Fruit fly (Drosophila melanogaster) whole organism, embryonic: ENCODE measurements around the gene CG32040.

Experiments
- Abd-B ChIP-seq: fragments of 200-800 bp; sonication (Bioruptor generic); optimal IDR thresholded peaks from 2 replicates; lab custom pipeline; 2018; ENCODE audit warnings: missing biosample characterization, mild to moderate bottlenecking, missing genetic modification characterization, moderate library complexity
- Aef1 ChIP-seq: fragments of 200-800 bp; sonication (Bioruptor generic); IDR thresholded peaks from 3 replicates; pipeline ENCODE4 v1.3.6; 2022; ENCODE audit warnings: missing biosample characterization, missing genetic modification characterization
- Atf6 ChIP-seq: fragments of 200-800 bp; sonication (Bioruptor generic); IDR thresholded peaks from 2 replicates; pipeline ENCODE4 v1.3.6; 2022; ENCODE audit warnings: missing biosample characterization, missing genetic modification characterization
- Bgb ChIP-seq: fragments of 200-800 bp; sonication (Bioruptor generic); IDR thresholded peaks from 2 replicates; pipeline ENCODE4 v1.3.6; 2022; ENCODE audit warnings: missing biosample characterization, missing genetic modification characterization; ENCODE audit not compliant: partially characterized antibody
- BtbVII ChIP-seq: fragments of 200-800 bp; sonication (Bioruptor generic); optimal IDR thresholded peaks from 3 replicates; lab custom pipeline; 2017; ENCODE audit warnings: missing biosample characterization, mild to moderate bottlenecking, missing genetic modification characterization
- Bteb2 ChIP-seq: fragments of 200-800 bp; sonication (Bioruptor generic); optimal IDR thresholded peaks from 2 replicates; lab custom pipeline; 2016; ENCODE audit warnings: missing biosample characterization, missing genetic modification characterization
- CG1024 ChIP-seq: fragments of 200-800 bp; sonication (Bioruptor generic); IDR thresholded peaks from 2 replicates; pipeline ENCODE4 v1.3.6; 2022; ENCODE audit warnings: missing biosample characterization, missing genetic modification characterization
- CG11696 ChIP-seq: fragments of 200-800 bp; sonication (Bioruptor generic); IDR thresholded peaks from 2 replicates; pipeline ENCODE4 v1.3.6; 2022; ENCODE audit warnings: missing biosample characterization, missing genetic modification characterization
- CG12236 ChIP-seq: fragments of 200-800 bp; sonication (Bioruptor generic); optimal IDR thresholded peaks from 2 replicates; lab custom pipeline; 2016; ENCODE audit warnings: missing biosample characterization, missing genetic modification characterization
- CG12299 ChIP-seq: fragments of 200-800 bp; sonication (Bioruptor generic); optimal IDR thresholded peaks from 2 replicates; lab custom pipeline; 2018; ENCODE audit warnings: missing biosample characterization, mild to moderate bottlenecking, missing genetic modification characterization
- CG14667 ChIP-seq: fragments of 200-800 bp; sonication (Bioruptor generic); IDR thresholded peaks from 2 replicates; pipeline ENCODE4 v1.3.6; 2022; ENCODE audit warnings: missing biosample characterization, missing genetic modification characterization
- CG15269 ChIP-seq: fragments of 200-800 bp; sonication (Bioruptor generic); optimal IDR thresholded peaks from 2 replicates; lab custom pipeline; 2018; ENCODE audit warnings: missing biosample characterization, mild to moderate bottlenecking, missing genetic modification characterization, moderate library complexity
- CG18476 ChIP-seq: fragments of 200-800 bp; sonication (Bioruptor generic); optimal IDR thresholded peaks from 2 replicates; lab custom pipeline; 2016; ENCODE audit warnings: missing biosample characterization, mild to moderate bottlenecking, missing genetic modification characterization
- CG2129 ChIP-seq: fragments of 200-800 bp; sonication (Bioruptor generic); IDR thresholded peaks from 2 replicates; pipeline ENCODE4 v1.3.6; 2022; ENCODE audit warnings: missing biosample characterization, missing genetic modification characterization; ENCODE audit not compliant: partially characterized antibody
- CG2199 ChIP-seq: fragments of 200-800 bp; sonication (Bioruptor generic); IDR thresholded peaks from 3 replicates; pipeline ENCODE4 v1.3.6; 2022; ENCODE audit warnings: missing biosample characterization, missing genetic modification characterization
- CG2712 ChIP-seq: fragments of 200-800 bp; optimal IDR thresholded peaks from 3 replicates; lab custom pipeline; 2019; ENCODE audit warnings: missing biosample characterization, mild to moderate bottlenecking, missing genetic modification characterization, moderate library complexity
- CG33557 ChIP-seq: fragments of 200-800 bp; sonication (Bioruptor generic); optimal IDR thresholded peaks from 2 replicates; lab custom pipeline; 2019; ENCODE audit warnings: missing biosample characterization, mild to moderate bottlenecking, missing genetic modification characterization, moderate library complexity
- CG3726 ChIP-seq: fragments of 200-800 bp; sonication (Bioruptor generic); IDR thresholded peaks from 3 replicates; pipeline ENCODE4, ENCODE4 v1.3.6; 2022; ENCODE audit warnings: missing biosample characterization, missing genetic modification characterization
- CG3995 ChIP-seq: fragments of 200-800 bp; sonication (Bioruptor generic); optimal IDR thresholded peaks from 3 replicates; lab custom pipeline; 2016; ENCODE audit warnings: missing biosample characterization, missing genetic modification characterization
- CG7963 ChIP-seq: fragments of 200-800 bp; sonication (Bioruptor generic); IDR thresholded peaks from 3 replicates; pipeline ENCODE4 v1.3.6; 2022; ENCODE audit warnings: missing biosample characterization, missing genetic modification characterization; ENCODE audit not compliant: partially characterized antibody
- CG8290 ChIP-seq, 3 experiments: fragments of 200-800 bp; sonication (Bioruptor generic); optimal IDR thresholded peaks; 2 replicates each; lab custom pipeline; 2016 to 2019; ENCODE audit warnings: missing biosample characterization in 3 of 3, missing genetic modification characterization in 3 of 3, mild to moderate bottlenecking in 2 of 3, moderate library complexity in 1 of 3
- CG8924 ChIP-seq: fragments of 200-800 bp; optimal IDR thresholded peaks from 3 replicates; lab custom pipeline; 2019; ENCODE audit warnings: missing biosample characterization, mild to moderate bottlenecking, missing genetic modification characterization, moderate library complexity
- Drgx ChIP-seq: fragments of 200-800 bp; sonication (Bioruptor generic); IDR thresholded peaks from 2 replicates; pipeline ENCODE4 v1.3.6; 2022; ENCODE audit warnings: missing biosample characterization, missing genetic modification characterization
- Ets65A ChIP-seq: fragments of 200-800 bp; sonication (Bioruptor generic); peaks from one replicate; lab custom pipeline; 2016; ENCODE audit warnings: missing biosample characterization, missing genetic modification characterization
- HHEX ChIP-seq: fragments of 200-800 bp; sonication (Bioruptor generic); optimal IDR thresholded peaks from 3 replicates; lab custom pipeline; 2017; ENCODE audit warnings: missing biosample characterization, mild to moderate bottlenecking, missing genetic modification characterization, missing genetic modification reagents
- Jarid2 ChIP-seq: fragments of 200-800 bp; sonication (Bioruptor generic); optimal IDR thresholded peaks from 3 replicates; lab custom pipeline; 2017; ENCODE audit warnings: mild to moderate bottlenecking, missing biosample characterization, missing genetic modification reagents, missing genetic modification characterization
- Med ChIP-seq: fragments of 200-800 bp; sonication (Bioruptor generic); peaks from one replicate; lab custom pipeline; 2016; ENCODE audit warnings: missing biosample characterization, missing genetic modification characterization, mild to moderate bottlenecking, inconsistent platforms, moderate library complexity
- NC2β ChIP-seq: fragments of 200-800 bp; sonication (Bioruptor generic); optimal IDR thresholded peaks from 2 replicates; lab custom pipeline; 2016; ENCODE audit warnings: missing biosample characterization, missing genetic modification characterization
- Nf-YB ChIP-seq: fragments of 200-800 bp; sonication (Bioruptor generic); optimal IDR thresholded peaks from 3 replicates; lab custom pipeline; 2019; ENCODE audit warnings: missing biosample characterization, mild to moderate bottlenecking, missing genetic modification characterization, moderate library complexity
- Rx ChIP-seq: fragments of 200-800 bp; sonication (Bioruptor generic); IDR thresholded peaks from 2 replicates; pipeline ENCODE4 v1.3.6; 2022; ENCODE audit warnings: missing biosample characterization, missing genetic modification characterization
- Trl ChIP-seq, 3 experiments: fragments of >200 bp in 2 of 3; fragments of 200-800 bp in 1 of 3; sonication (Bioruptor generic) in 1 of 3; optimal IDR thresholded peaks; 2 replicates in 1 of 3; 3 replicates in 2 of 3; lab custom pipeline; 2016 to 2017; ENCODE audit warnings: missing biosample characterization in 1 of 3, missing genetic modification characterization in 1 of 3
- Vsx1 ChIP-seq: fragments of 200-800 bp; sonication (Bioruptor generic); optimal IDR thresholded peaks from 2 replicates; lab custom pipeline; 2017; ENCODE audit warnings: missing biosample characterization, mild to moderate bottlenecking, missing genetic modification characterization, missing genetic modification reagents
- Xrp1 ChIP-seq: fragments of 200-800 bp; sonication (Bioruptor generic); IDR thresholded peaks from 2 replicates; pipeline ENCODE4 v1.3.6; 2022; ENCODE audit warnings: missing biosample characterization, missing genetic modification characterization
- aop ChIP-seq: fragments of 200-800 bp; sonication (Bioruptor generic); IDR thresholded peaks from 2 replicates; pipeline ENCODE4 v1.3.6; 2022; ENCODE audit warnings: missing biosample characterization, missing genetic modification characterization
- bowl ChIP-seq: fragments of 200-800 bp; sonication (Bioruptor generic); IDR thresholded peaks from 2 replicates; pipeline ENCODE4 v1.3.6; 2022; ENCODE audit warnings: missing biosample characterization, missing genetic modification characterization
- cad ChIP-seq: fragments of >200 bp; optimal IDR thresholded peaks from 2 replicates; lab custom pipeline; 2017; ENCODE audit warnings: missing biosample characterization, missing genetic modification characterization
- cg ChIP-seq: fragments of 200-800 bp; sonication (Bioruptor generic); optimal IDR thresholded peaks from 3 replicates; lab custom pipeline; 2019; ENCODE audit warnings: missing biosample characterization, mild to moderate bottlenecking, missing genetic modification characterization, moderate library complexity
- chinmo ChIP-seq: fragments of 200-800 bp; sonication (Bioruptor generic); IDR thresholded peaks from 4 replicates; pipeline ENCODE4 v1.3.6; 2022; ENCODE audit warnings: missing biosample characterization, missing genetic modification characterization; ENCODE audit not compliant: partially characterized antibody
- ci ChIP-seq: fragments of 200-800 bp; sonication (Bioruptor generic); IDR thresholded peaks from 3 replicates; pipeline ENCODE4 v1.3.6; 2022; ENCODE audit warnings: missing biosample characterization, missing genetic modification characterization
- hkb ChIP-seq, 2 experiments: fragments of 200-800 bp in 1 of 2; fragments of >200 bp in 1 of 2; sonication (Bioruptor generic) in 1 of 2; IDR thresholded peaks in 1 of 2; optimal IDR thresholded peaks in 1 of 2; 2 replicates each; pipeline versions ENCODE4 v1.3.6 to Lab custom; 2017 to 2022; ENCODE audit warnings: missing biosample characterization in 1 of 2, missing genetic modification characterization in 1 of 2
- nau ChIP-seq: fragments of 200-800 bp; sonication (Bioruptor generic); optimal IDR thresholded peaks from 3 replicates; lab custom pipeline; 2017; ENCODE audit warnings: missing biosample characterization, mild to moderate bottlenecking, missing genetic modification characterization, missing genetic modification reagents
- nom ChIP-seq: fragments of 200-800 bp; sonication (Bioruptor generic); optimal IDR thresholded peaks from 2 replicates; lab custom pipeline; 2017; ENCODE audit warnings: missing biosample characterization, missing genetic modification characterization, mild to moderate bottlenecking, moderate library complexity, missing genetic modification reagents
- pho ChIP-seq: fragments of 200-800 bp; sonication (Bioruptor generic); optimal IDR thresholded peaks from 2 replicates; lab custom pipeline; 2016; ENCODE audit warnings: missing biosample characterization, missing genetic modification characterization
- sisA ChIP-seq: fragments of 200-800 bp; sonication (Bioruptor generic); IDR thresholded peaks from 2 replicates; pipeline ENCODE4 v1.3.6; 2022; ENCODE audit warnings: missing biosample characterization, missing genetic modification characterization
- tna ChIP-seq: fragments of 200-800 bp; sonication (Bioruptor generic); IDR thresholded peaks from 2 replicates; pipeline ENCODE4 v1.3.6; 2022; ENCODE audit warnings: missing biosample characterization, missing genetic modification characterization; ENCODE audit not compliant: partially characterized antibody
- vvl ChIP-seq: fragments of 200-800 bp; sonication (Bioruptor generic); IDR thresholded peaks from 2 replicates; pipeline ENCODE4 v1.3.6; 2022; ENCODE audit warnings: missing biosample characterization, missing genetic modification characterization
- yki ChIP-seq: fragments of >200 bp; optimal IDR thresholded peaks from 3 replicates; lab custom pipeline; 2018
- z ChIP-seq: fragments of 200-800 bp; sonication (Bioruptor generic); IDR thresholded peaks from 3 replicates; pipeline ENCODE4 v1.3.6; 2022; ENCODE audit warnings: missing biosample characterization, missing genetic modification characterization
- zfh2 ChIP-seq: fragments of 200-800 bp; sonication (Bioruptor generic); optimal IDR thresholded peaks from 2 replicates; lab custom pipeline; 2016; ENCODE audit warnings: missing biosample characterization, missing genetic modification characterization

CG32040 gene

dm6 chr3L:9340232-9340631, 13.6 kb upstream of the CG32040 start:
- no peak for TF ChIP-seq Ets65A (GFP tag; lab: Kevin White, UChicago)
- TF ChIP-seq bowl (GFP tag; lab: Robert Waterston, UW), result no peak
- TF ChIP-seq Trl (optimal IDR thresholded peaks at IDR 0.05; lab: Kevin White, UChicago), result peak; percentile 70 to 82
- no peak for TF ChIP-seq Trl (GFP tag; optimal IDR thresholded peaks at IDR 0.05; lab: Kevin White, UChicago)
- TF ChIP-seq CG3726, result no peak
- peak; percentile 46 for TF ChIP-seq Jarid2
- no peak for TF ChIP-seq CG8290 (GFP tag; optimal IDR thresholded peaks at IDR 0.05; lab: Kevin White, UChicago)
- peak in 1 of 2 experiments; percentile 42 for TF ChIP-seq CG8290 (tag; optimal IDR thresholded peaks at IDR 0.05; lab: Kevin White, UChicago)
- TF ChIP-seq tna (GFP tag; lab: Robert Waterston, UW), result 0 out of 2 replicates have a peak, but pooled peaks have one; percentile 23
- no peak for TF ChIP-seq CG1024 (GFP tag; lab: Robert Waterston, UW)
- peak; percentile 47; the same call in 1 of the 2 replicates for TF ChIP-seq vvl (GFP tag; lab: Robert Waterston, UW)
- peak; percentile 56; the same call in 2 of the 3 replicates for TF ChIP-seq z (GFP tag; lab: Robert Waterston, UW)
- no peak for TF ChIP-seq Rx (GFP tag; lab: Robert Waterston, UW)
- TF ChIP-seq Bgb (GFP tag; lab: Robert Waterston, UW), result 0 out of 2 replicates have a peak, but pooled peaks have one; percentile 10
- TF ChIP-seq nom (GFP tag; lab: Kevin White, UChicago), result peak; percentile 12
- peak; percentile 18; the same call in 1 of the 3 replicates for TF ChIP-seq ci
- TF ChIP-seq Vsx1 (GFP tag; lab: Kevin White, UChicago), result peak; percentile 6
- 0 out of 2 replicates have a peak, but pooled peaks have one; percentile 28 for TF ChIP-seq Drgx (GFP tag; lab: Robert Waterston, UW)
- peak; percentile 69 for TF ChIP-seq Med (GFP tag; lab: Kevin White, UChicago)

- TF ChIP-seq Xrp1 (GFP tag; lab: Robert Waterston, UW) (no peak), nau (GFP tag; lab: Kevin White, UChicago) (no peak), Atf6 (0 out of 2 replicates have a peak, but pooled peaks have one; percentile 16), yki (lab: Kevin White, UChicago) (no peak), cad (GFP tag; lab: Kevin White, UChicago) (no peak), CG18476 (GFP tag; lab: Kevin White, UChicago) (no peak), CG2199 (no peak), Bteb2 (GFP tag; lab: Kevin White, UChicago) (no peak), CG14667 (GFP tag; lab: Robert Waterston, UW) (no peak), NC2β (no peak), CG15269 (tag; lab: Kevin White, UChicago) (peak; percentile 62), aop (0 out of 2 replicates have a peak, but pooled peaks have one; percentile 10), Abd-B (no peak), CG3995 (GFP tag; lab: Kevin White, UChicago) (peak; percentile 15), CG2712 (tag; lab: Kevin White, UChicago) (no peak), BtbVII (GFP tag; lab: Kevin White, UChicago) (no peak), sisA (GFP tag; lab: Robert Waterston, UW) (no peak), vvl (GFP tag; lab: Robert Waterston, UW) (no peak), CG12236 (GFP tag; lab: Kevin White, UChicago) (no peak), chinmo (GFP tag; lab: Robert Waterston, UW) (0 out of 4 replicates have a peak, but pooled peaks have one; percentile 45), zfh2 (GFP tag; lab: Kevin White, UChicago) (no peak), CG7963 (GFP tag; lab: Robert Waterston, UW) (no peak), CG11696 (GFP tag; lab: Robert Waterston, UW) (no peak), Aef1 (GFP tag; lab: Robert Waterston, UW) (no peak), CG12299 (tag; lab: Kevin White, UChicago) (no peak), hkb (optimal IDR thresholded peaks at IDR 0.05; lab: Kevin White, UChicago) (no peak), hkb (GFP tag; IDR thresholded peaks at IDR 0.05; lab: Robert Waterston, UW) (no peak), CG2129 (GFP tag; lab: Robert Waterston, UW) (no peak), Nf-YB (no peak), cg (GFP tag; lab: Kevin White, UChicago) (peak; percentile 62), CG33557 (GFP tag; lab: Kevin White, UChicago) (no peak), CG8924 (tag; lab: Kevin White, UChicago) (no peak), pho (GFP tag; lab: Kevin White, UChicago) (no peak), HHEX (GFP tag; lab: Kevin White, UChicago) (no peak)
These were observed 13.0 kb upstream of the CG32040 start for dm6 chr3L:9340839-9341238.
